Worm (Caenorhabditis elegans) whole organism, young adult: ENCODE measurements around the gene str-248.

Experiments
- ama-1 ChIP-seq, 3 experiments: fragments of 150-350 bp in 1 of 3; sonication (generic microtip) in 2 of 3; optimal IDR thresholded peaks; 2 replicates each; lab custom pipeline; 2014 to 2018; ENCODE audit warnings: missing biosample characterization in 2 of 3, missing genetic modification characterization in 2 of 3, missing genetic modification reagents in 2 of 3
- dpff-1 ChIP-seq: sonication (generic microtip); optimal IDR thresholded peaks from 2 replicates; lab custom pipeline; 2017; ENCODE audit warnings: mild to moderate bottlenecking, missing genetic modification characterization, missing compliant biosample characterization
- lir-1 ChIP-seq: fragments of 200-800 bp; sonication (Bioruptor generic); conservative IDR thresholded peaks from 2 replicates; pipeline ENCODE4 v1.3.6; 2022; ENCODE audit warnings: missing genetic modification reagents, missing genetic modification characterization, missing compliant biosample characterization

ce11 chrV:15612886-15613285 is 16.6 kb downstream of the str-248 start, which contains the start of gene str-263:
- TF ChIP-seq ama-1 (optimal IDR thresholded peaks at IDR 0.05; lab: Kevin White, UChicago), result no peak
- no peak for TF ChIP-seq ama-1 (GFP tag; optimal IDR thresholded peaks at IDR 0.05; lab: Kevin White, UChicago)
- TF ChIP-seq lir-1 (GFP tag; lab: Robert Waterston, UW), result no peak
- no peak for TF ChIP-seq dpff-1 (tag; lab: Kevin White, UChicago)
